Worm (Caenorhabditis elegans) whole organism, L4 larva: ENCODE measurements around the gene smex-1.

Experiments
- F44E2.7 ChIP-seq: fragments of 200-800 bp; sonication (Bioruptor generic); IDR thresholded peaks from 2 replicates; pipeline ENCODE4 v2.1.2; 2022; ENCODE audit warnings: missing genetic modification characterization, missing compliant biosample characterization
- R02D3.7 ChIP-seq: fragments of 150-350 bp; sonication (generic microtip); optimal IDR thresholded peaks from 3 replicates; lab custom pipeline; 2014; ENCODE audit warnings: missing biosample characterization, missing genetic modification characterization
- T26A8.4 ChIP-seq: fragments of 200-800 bp; sonication (Bioruptor generic); IDR thresholded peaks from 2 replicates; pipeline ENCODE4 v1.3.6; 2022; ENCODE audit warnings: missing genetic modification characterization, missing compliant biosample characterization
- Y48G9A.11 ChIP-seq: fragments of 200-800 bp; sonication (Bioruptor generic); IDR thresholded peaks from 2 replicates; pipeline ENCODE4 v1.3.6; 2022; ENCODE audit warnings: missing genetic modification reagents, missing genetic modification characterization, missing compliant biosample characterization
- aha-1 ChIP-seq: fragments of 150-350 bp; peaks from one replicate; lab custom pipeline; 2014; ENCODE audit warnings: missing biosample characterization, missing genetic modification characterization
- aly-2 ChIP-seq: sonication (generic microtip); optimal IDR thresholded peaks from 2 replicates; lab custom pipeline; 2018; ENCODE audit warnings: missing biosample characterization, missing genetic modification characterization
- ama-1 ChIP-seq: fragments of 150-350 bp; optimal IDR thresholded peaks from 2 replicates; lab custom pipeline; 2014; ENCODE audit warnings: inconsistent platforms, mixed read lengths
- arid-1 ChIP-seq: fragments of 200-800 bp; sonication (Bioruptor generic); conservative IDR thresholded peaks from 2 replicates; pipeline ENCODE4 v1.3.6; 2022; ENCODE audit warnings: missing genetic modification reagents, missing genetic modification characterization, missing compliant biosample characterization
- ceh-82 ChIP-seq: sonication (generic microtip); optimal IDR thresholded peaks from 2 replicates; lab custom pipeline; 2017; ENCODE audit warnings: missing biosample characterization, missing genetic modification characterization
- ces-1 ChIP-seq: fragments of 150-350 bp; sonication (generic microtip); optimal IDR thresholded peaks from 4 replicates; lab custom pipeline; 2014; ENCODE audit warnings: missing biosample characterization, missing genetic modification reagents, missing genetic modification characterization
- dpl-1 ChIP-seq: fragments of 150-350 bp; optimal IDR thresholded peaks from 2 replicates; lab custom pipeline; 2014; ENCODE audit warnings: missing biosample characterization, missing genetic modification reagents, missing genetic modification characterization
- duxl-1 ChIP-seq: sonication (generic microtip); optimal IDR thresholded peaks from 2 replicates; lab custom pipeline; 2016; ENCODE audit warnings: mild to moderate bottlenecking, missing genetic modification characterization, moderate library complexity, missing compliant biosample characterization; ENCODE audit not compliant: poor library complexity
- gei-8 ChIP-seq: fragments of 200-800 bp; sonication (Bioruptor generic); optimal IDR thresholded peaks from 2 replicates; lab custom pipeline; 2018; ENCODE audit warnings: mild to moderate bottlenecking, missing genetic modification characterization, missing compliant biosample characterization
- hif-1 ChIP-seq, 2 experiments: sonication (generic microtip); optimal IDR thresholded peaks; 2 replicates each; lab custom pipeline; 2016 to 2017; ENCODE audit warnings: missing compliant biosample characterization in 2 of 2, missing genetic modification characterization in 2 of 2, missing genetic modification reagents in 2 of 2, missing genotype in 2 of 2, mild to moderate bottlenecking in 1 of 2
- hlh-30 ChIP-seq: sonication (generic microtip); optimal IDR thresholded peaks from 2 replicates; lab custom pipeline; 2017; ENCODE audit warnings: antibody characterized with exemption, mild to moderate bottlenecking, missing genetic modification characterization, missing compliant biosample characterization; ENCODE audit not compliant: insufficient read depth
- jun-1 ChIP-seq: fragments of 150-350 bp; optimal IDR thresholded peaks from 2 replicates; lab custom pipeline; 2014; ENCODE audit warnings: missing biosample characterization, missing genetic modification reagents, missing genetic modification characterization
- lim-7 ChIP-seq: fragments of 200-800 bp; sonication (Bioruptor generic); IDR thresholded peaks from 2 replicates; pipeline ENCODE4 v1.3.6; 2022; ENCODE audit warnings: missing genetic modification characterization, missing compliant biosample characterization
- lin-1 ChIP-seq: fragments of 200-800 bp; sonication (Bioruptor generic); IDR thresholded peaks from 2 replicates; pipeline ENCODE4 v1.3.6; 2022; ENCODE audit warnings: missing genetic modification reagents, missing genetic modification characterization, missing compliant biosample characterization
- lin-13 ChIP-seq: fragments of 150-350 bp; optimal IDR thresholded peaks from 2 replicates; lab custom pipeline; 2014; ENCODE audit warnings: missing biosample characterization, missing genetic modification reagents, missing genetic modification characterization
- lin-15B ChIP-seq: fragments of 150-350 bp; sonication (generic microtip); optimal IDR thresholded peaks from 3 replicates; lab custom pipeline; 2014; ENCODE audit warnings: missing biosample characterization, missing genetic modification characterization
- lin-38 ChIP-seq: fragments of 200-800 bp; sonication (Bioruptor generic); IDR thresholded peaks from 2 replicates; pipeline ENCODE4 v1.3.6; 2022; ENCODE audit warnings: missing genetic modification reagents, missing genetic modification characterization, missing compliant biosample characterization
- madf-5 ChIP-seq, 2 experiments: fragments of 200-800 bp; sonication (Bioruptor generic); IDR thresholded peaks; 2 replicates each; pipeline ENCODE4 v1.3.6; 2022; ENCODE audit warnings: missing compliant biosample characterization in 2 of 2, missing genetic modification characterization in 2 of 2
- mdl-1 ChIP-seq, 2 experiments: fragments of 150-350 bp in 1 of 2; sonication (generic microtip) in 1 of 2; optimal IDR thresholded peaks; 2 replicates each; lab custom pipeline; 2014 to 2017; ENCODE audit warnings: missing biosample characterization in 2 of 2, missing genetic modification characterization in 2 of 2
- mdt-29 ChIP-seq: fragments of 200-800 bp; sonication (Bioruptor generic); IDR thresholded peaks from 2 replicates; pipeline ENCODE4 v1.3.6; 2022; ENCODE audit warnings: missing genetic modification reagents, missing genetic modification characterization, missing compliant biosample characterization
- mes-2 ChIP-seq: sonication (generic microtip); optimal IDR thresholded peaks from 2 replicates; lab custom pipeline; 2016; ENCODE audit warnings: missing genotype, mild to moderate bottlenecking, missing genetic modification characterization, missing compliant biosample characterization; ENCODE audit not compliant: poor library complexity, severe bottlenecking
- nhr-25 ChIP-seq: sonication (generic microtip); optimal IDR thresholded peaks from 2 replicates; lab custom pipeline; 2017; ENCODE audit warnings: missing genetic modification characterization, mild to moderate bottlenecking, missing compliant biosample characterization, antibody characterized with exemption, moderate library complexity, borderline replicate concordance; ENCODE audit not compliant: insufficient read depth
- nhr-42 ChIP-seq: fragments of 200-800 bp; sonication (Bioruptor generic); IDR thresholded peaks from 2 replicates; pipeline ENCODE4 v1.3.6; 2022; ENCODE audit warnings: missing genetic modification characterization, missing compliant biosample characterization
- nhr-48 ChIP-seq: sonication (generic microtip); optimal IDR thresholded peaks from 2 replicates; lab custom pipeline; 2016; ENCODE audit warnings: mild to moderate bottlenecking, missing genetic modification characterization, missing compliant biosample characterization
- nhr-76 ChIP-seq: fragments of 150-350 bp; optimal IDR thresholded peaks from 2 replicates; lab custom pipeline; 2014; ENCODE audit warnings: missing biosample characterization, missing genetic modification characterization
- pqm-1 ChIP-seq: sonication (generic microtip); optimal IDR thresholded peaks from 2 replicates; lab custom pipeline; 2017; ENCODE audit warnings: missing biosample characterization, missing genetic modification characterization
- rbr-2 ChIP-seq: sonication (generic microtip); optimal IDR thresholded peaks from 2 replicates; lab custom pipeline; 2016; ENCODE audit warnings: missing genotype, missing genetic modification characterization, missing compliant biosample characterization
- saeg-2 ChIP-seq: fragments of 200-800 bp; sonication (Bioruptor generic); IDR thresholded peaks from 2 replicates; pipeline ENCODE4 v1.3.6; 2022; ENCODE audit warnings: missing genetic modification reagents, missing genetic modification characterization, missing compliant biosample characterization
- sdz-12 ChIP-seq: fragments of 200-800 bp; sonication (Bioruptor generic); optimal IDR thresholded peaks from 2 replicates; lab custom pipeline; 2018; ENCODE audit warnings: mild to moderate bottlenecking, missing genetic modification characterization, missing compliant biosample characterization
- skn-1 ChIP-seq: fragments of 150-350 bp; optimal IDR thresholded peaks from 2 replicates; lab custom pipeline; 2014; ENCODE audit warnings: missing biosample characterization, missing genetic modification characterization
- snpc-1.2 ChIP-seq: fragments of 200-800 bp; sonication (Bioruptor generic); IDR thresholded peaks from 2 replicates; pipeline ENCODE4 v1.3.6; 2022; ENCODE audit warnings: missing genetic modification reagents, missing genetic modification characterization, missing compliant biosample characterization
- snpc-4 ChIP-seq: fragments of 150-350 bp; optimal IDR thresholded peaks from 2 replicates; lab custom pipeline; 2014; ENCODE audit warnings: missing biosample characterization, missing genetic modification characterization
- unc-39 ChIP-seq: sonication (generic microtip); optimal IDR thresholded peaks from 2 replicates; lab custom pipeline; 2017; ENCODE audit warnings: missing biosample characterization, missing genetic modification characterization
- unc-62 ChIP-seq, 3 experiments: fragments of 150-350 bp in 1 of 3; sonication (generic microtip); optimal IDR thresholded peaks in 2 of 3; peaks in 1 of 3; 1 replicate in 1 of 3; 2 replicates in 2 of 3; lab custom pipeline; 2014 to 2017; ENCODE audit warnings: missing biosample characterization in 3 of 3, missing genetic modification characterization in 3 of 3, missing genetic modification reagents in 3 of 3, missing genotype in 1 of 3
- zfp-2 ChIP-seq: sonication (generic microtip); optimal IDR thresholded peaks from 2 replicates; lab custom pipeline; 2016; ENCODE audit warnings: mild to moderate bottlenecking, missing genetic modification characterization, missing compliant biosample characterization
- zip-2 ChIP-seq: fragments of 150-350 bp; optimal IDR thresholded peaks from 2 replicates; lab custom pipeline; 2014; ENCODE audit warnings: missing biosample characterization, missing genetic modification characterization
- ztf-11 ChIP-seq: fragments of 150-350 bp; optimal IDR thresholded peaks from 2 replicates; lab custom pipeline; 2014; ENCODE audit warnings: missing biosample characterization, missing genetic modification characterization

Gene smex-1

DNA sequence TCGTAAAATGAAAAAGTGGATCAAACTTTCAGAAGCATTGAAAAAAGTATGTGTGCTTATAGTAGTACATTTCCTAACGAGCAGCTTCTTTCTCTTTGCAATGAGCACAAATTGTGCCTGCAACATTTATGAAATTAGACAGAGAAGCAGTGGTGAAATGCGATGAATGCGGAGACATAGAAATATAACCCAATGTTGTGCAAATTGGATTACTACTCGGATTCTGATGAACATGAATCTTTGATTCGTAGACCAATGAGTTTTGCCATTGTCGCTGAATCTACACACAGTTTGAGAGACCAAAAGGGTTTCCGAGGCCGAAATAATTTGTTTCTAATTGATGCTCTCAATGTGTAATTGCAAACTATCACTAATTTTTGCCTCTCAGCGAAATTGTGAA, 41.8 kb downstream of the smex-1 start:
- TF ChIP-seq aha-1 (tag; lab: Kevin White, UChicago): peak; percentile 81
- TF ChIP-seq nhr-25 (tag; lab: Kevin White, UChicago): no peak
- TF ChIP-seq ces-1 (GFP tag; lab: Kevin White, UChicago): peak; percentile 53
- TF ChIP-seq, all 104 proteins: peak for 2

DNA sequence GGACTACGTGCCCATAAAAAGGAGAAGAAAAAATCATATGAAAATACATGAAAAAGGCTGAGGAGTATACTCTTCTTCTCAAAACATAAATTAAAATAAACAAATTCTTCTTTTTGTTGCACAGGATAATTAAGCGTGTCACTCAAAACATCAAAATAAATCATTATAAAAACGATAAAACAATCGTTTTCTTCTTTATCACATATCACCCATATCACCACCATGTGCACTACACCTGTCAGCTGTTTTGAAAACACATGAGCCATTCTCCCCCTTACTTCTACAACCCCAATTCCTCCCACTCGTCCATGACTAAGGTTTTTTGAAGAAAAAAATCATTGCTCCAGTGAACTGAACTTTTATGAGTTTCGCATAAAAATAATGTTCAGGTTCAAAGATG, 43.2 kb downstream of the smex-1 start:
- TF ChIP-seq hlh-30 (peak; percentile 21), unc-62 (GFP tag; optimal IDR thresholded peaks at IDR 0.05 in 1 of 2; lab: Kevin White, UChicago) (peak in 1 of 2 experiments; percentile 18), unc-62 (tag; optimal IDR thresholded peaks at IDR 0.05; lab: Kevin White, UChicago) (no peak), mes-2 (no peak)

DNA sequence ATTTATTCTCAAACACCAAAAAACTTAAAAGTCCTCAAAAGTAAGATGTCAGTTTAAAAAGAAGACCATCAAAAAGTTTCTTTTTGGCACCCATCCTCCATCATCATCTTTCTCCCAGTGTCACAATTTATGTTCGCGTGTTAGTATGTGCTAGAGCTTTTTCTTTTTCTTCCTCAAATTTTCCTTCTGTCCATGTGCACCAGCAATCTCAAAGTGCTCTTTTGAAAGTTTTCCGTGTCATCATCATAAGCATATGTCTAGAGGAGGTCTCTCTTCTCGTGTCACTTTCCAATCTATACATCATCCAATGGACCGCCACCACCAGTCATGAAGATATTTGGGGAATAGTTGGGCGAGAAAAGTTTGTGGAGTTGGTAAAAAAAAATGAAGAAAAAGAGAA, 44.7 kb downstream of the smex-1 start:
- TF ChIP-seq mdl-1 (tag; optimal IDR thresholded peaks at IDR 0.05; lab: Kevin White, UChicago) (no peak), ceh-82 (tag; lab: Kevin White, UChicago) (no peak), duxl-1 (tag; lab: Kevin White, UChicago) (no peak), ztf-11 (tag; lab: Kevin White, UChicago) (no peak), lin-1 (GFP tag; lab: Robert Waterston, UW) (no peak), nhr-48 (tag; lab: Kevin White, UChicago) (no peak), lim-7 (GFP tag; lab: Robert Waterston, UW) (no peak), nhr-42 (GFP tag; lab: Robert Waterston, UW) (no peak), zfp-2 (tag; lab: Kevin White, UChicago) (no peak), sdz-12 (no peak), gei-8 (no peak), lin-13 (no peak), unc-62 (GFP tag; optimal IDR thresholded peaks at IDR 0.05 in 1 of 2; lab: Kevin White, UChicago) (peak in 1 of 2 experiments; percentile 22), unc-62 (tag; optimal IDR thresholded peaks at IDR 0.05; lab: Kevin White, UChicago) (no peak), saeg-2 (no peak), jun-1 (tag; lab: Kevin White, UChicago) (no peak), F44E2.7 (GFP tag; lab: Robert Waterston, UW) (no peak), hlh-30 (peak; percentile 55)

DNA sequence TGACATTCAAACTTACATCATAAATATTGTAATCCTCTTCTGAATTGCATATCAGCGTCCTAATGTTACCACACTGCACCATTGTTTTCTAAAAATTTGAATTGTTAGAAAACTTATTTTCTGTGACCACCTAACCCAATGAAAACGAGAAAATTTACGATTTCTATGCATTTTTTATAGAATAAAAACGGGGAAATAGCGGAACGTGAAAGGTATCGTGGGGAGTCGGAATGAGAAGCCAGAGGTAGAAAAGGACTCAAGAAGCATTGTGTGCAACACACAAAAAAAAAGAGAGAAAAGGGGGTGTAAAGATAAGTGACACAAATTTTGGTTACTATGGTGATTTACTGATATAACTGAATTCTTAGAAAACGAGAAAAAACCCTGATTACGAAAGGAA, 45.6 kb downstream of the smex-1 start, which contains the start of gene C16D9.6:
Gene C16D9.6, minus strand, starts transcription at position 101 of the 400 bp plus-strand sequence.
- TF ChIP-seq zip-2 (no peak), hif-1 (tag; optimal IDR thresholded peaks at IDR 0.05; lab: Kevin White, UChicago) (no peak), lin-38 (no peak), aly-2 (no peak), ama-1 (lab: Kevin White, UChicago) (no peak), unc-39 (tag; lab: Kevin White, UChicago) (no peak), mdt-29 (GFP tag; lab: Robert Waterston, UW) (no peak), skn-1 (tag; lab: Kevin White, UChicago) (no peak), R02D3.7 (no peak), F44E2.7 (GFP tag; lab: Robert Waterston, UW) (no peak), pqm-1 (tag; lab: Kevin White, UChicago) (no peak), madf-5 (GFP tag; IDR thresholded peaks at IDR 0.05; lab: Robert Waterston, UW) (no peak)

DNA sequence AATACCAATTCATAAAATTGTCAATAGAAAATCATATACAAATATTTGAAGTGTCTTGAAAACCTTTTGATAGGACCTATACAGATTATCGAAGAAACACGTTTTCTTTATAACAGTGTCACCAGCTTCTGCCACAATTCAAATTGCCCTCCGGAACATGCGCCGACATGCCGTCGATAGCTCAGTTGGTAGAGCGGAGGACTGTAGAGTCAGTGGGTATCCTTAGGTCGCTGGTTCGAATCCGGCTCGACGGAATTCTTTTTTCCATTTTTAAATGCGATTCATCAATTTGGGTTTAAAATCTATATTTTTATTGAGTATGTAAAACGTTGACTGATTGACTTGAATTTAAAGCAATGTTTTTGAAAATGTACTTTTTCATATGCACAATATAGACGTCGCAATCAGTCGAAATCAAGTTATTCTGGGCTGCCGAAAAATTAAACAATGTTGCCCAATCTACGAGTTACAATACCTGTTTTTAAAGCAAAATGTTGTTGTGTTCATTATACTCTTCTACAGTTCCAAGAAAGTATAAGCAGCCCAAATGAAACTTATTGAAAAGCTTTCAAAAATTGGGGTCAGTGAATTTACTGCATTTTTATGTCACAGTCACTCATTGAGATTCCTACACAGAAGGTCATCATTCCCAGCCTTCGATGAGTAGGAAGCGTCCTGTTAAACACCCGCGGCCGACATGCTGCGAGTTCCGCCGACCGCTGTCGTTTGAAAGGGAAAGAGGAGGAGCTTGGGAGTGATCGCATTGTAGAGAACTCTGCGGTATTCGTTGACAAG, 48.3 kb downstream of the smex-1 start:
- TF ChIP-seq arid-1 (GFP tag; lab: Robert Waterston, UW) (peak; percentile 36; the same call in 1 of the 2 replicates), lim-7 (GFP tag; lab: Robert Waterston, UW) (0 out of 2 replicates have a peak, but pooled peaks have one; percentile 43), snpc-1.2 (peak; percentile 87), rbr-2 (tag; lab: Kevin White, UChicago) (peak; percentile 56), nhr-42 (GFP tag; lab: Robert Waterston, UW) (no peak), mdt-29 (GFP tag; lab: Robert Waterston, UW) (peak; percentile 9; the same call in 1 of the 2 replicates), lin-15B (no peak), hif-1 (tag; optimal IDR thresholded peaks at IDR 0.05; lab: Kevin White, UChicago) (no peak), mes-2 (peak; percentile 87), lin-13 (peak; percentile 72), nhr-76 (tag; lab: Kevin White, UChicago) (no peak), Y48G9A.11 (peak; percentile 83), dpl-1 (no peak), snpc-4 (peak; percentile 91), T26A8.4 (GFP tag; lab: Robert Waterston, UW) (peak; percentile 92)
